Fruit fly (Drosophila melanogaster) whole organism, wandering third instar larva: ENCODE results near the gene lva.
"Not testable (repeated sequence)": the region's sequence is repeated elsewhere in the genome, so short reads cannot be mapped to it uniquely, and the experiment has no call there.

Experiments
- Abd-B ChIP-seq: fragments of >200 bp; optimal IDR thresholded peaks from 2 replicates; lab custom pipeline; 2017; ENCODE audit warnings: missing biosample characterization, missing genetic modification characterization
- CG32264 ChIP-seq: fragments of 200-800 bp; sonication (Bioruptor generic); optimal IDR thresholded peaks from 2 replicates; lab custom pipeline; 2016; ENCODE audit warnings: missing biosample characterization, missing genetic modification characterization
- CG9705 ChIP-seq: fragments of 200-800 bp; sonication (Bioruptor generic); optimal IDR thresholded peaks from 2 replicates; lab custom pipeline; 2018; ENCODE audit warnings: missing biosample characterization, mild to moderate bottlenecking, missing genetic modification characterization
- CrebA ChIP-seq: fragments of 200-800 bp; sonication (Bioruptor generic); optimal IDR thresholded peaks from 2 replicates; lab custom pipeline; 2016; ENCODE audit warnings: missing biosample characterization, mild to moderate bottlenecking, missing genetic modification characterization, borderline replicate concordance
- Dif ChIP-seq: fragments of 200-275, 200-300 bp; sonication (Bioruptor generic); optimal IDR thresholded peaks from 2 replicates; lab custom pipeline; 2018; ENCODE audit warnings: missing biosample characterization, missing genetic modification characterization; ENCODE audit not compliant: partially characterized antibody
- HLH106 ChIP-seq: fragments of 200-800 bp; optimal IDR thresholded peaks from 3 replicates; lab custom pipeline; 2019; ENCODE audit warnings: missing biosample characterization, mild to moderate bottlenecking, missing genetic modification characterization, moderate library complexity
- Hnf4 ChIP-seq: fragments of 200-800 bp; sonication (Bioruptor generic); optimal IDR thresholded peaks from 2 replicates; lab custom pipeline; 2016; ENCODE audit warnings: missing biosample characterization, mild to moderate bottlenecking, missing genetic modification characterization
- Hr83 ChIP-seq: fragments of 200-300 bp; sonication (Bioruptor generic); optimal IDR thresholded peaks from 2 replicates; lab custom pipeline; 2016; ENCODE audit warnings: missing biosample characterization, mild to moderate bottlenecking, missing genetic modification characterization, moderate library complexity; ENCODE audit not compliant: poor library complexity, severe bottlenecking
- Jra ChIP-seq: sonication (Bioruptor generic); optimal IDR thresholded peaks from 2 replicates; lab custom pipeline; 2016; ENCODE audit warnings: missing biosample characterization, missing genetic modification characterization
- Mio ChIP-seq: sonication (Bioruptor generic); optimal IDR thresholded peaks from 2 replicates; lab custom pipeline; 2016; ENCODE audit warnings: missing biosample characterization, missing genetic modification characterization
- Myc ChIP-seq: fragments of >200 bp; optimal IDR thresholded peaks from 2 replicates; lab custom pipeline; 2017
- N ChIP-seq: fragments of >200 bp; optimal IDR thresholded peaks from 2 replicates; lab custom pipeline; 2018; ENCODE audit warnings: missing biosample characterization, missing external identifiers, missing genetic modification characterization
- OdsH ChIP-seq: fragments of 200-800 bp; sonication (Bioruptor generic); optimal IDR thresholded peaks from 2 replicates; lab custom pipeline; 2016; ENCODE audit warnings: missing biosample characterization, mild to moderate bottlenecking, missing genetic modification characterization
- Sp1 ChIP-seq: fragments of 200-800 bp; sonication (Bioruptor generic); optimal IDR thresholded peaks from 3 replicates; lab custom pipeline; 2019; ENCODE audit warnings: missing biosample characterization, mild to moderate bottlenecking, missing genetic modification characterization, moderate library complexity
- Vsx2 ChIP-seq: fragments of 200-300, 225-300 bp; sonication (Bioruptor generic); optimal IDR thresholded peaks from 2 replicates; lab custom pipeline; 2018; ENCODE audit warnings: missing biosample characterization, missing genetic modification characterization; ENCODE audit not compliant: partially characterized antibody
- br ChIP-seq: fragments of 200-800 bp; sonication (Bioruptor generic); optimal IDR thresholded peaks from 2 replicates; lab custom pipeline; 2016; ENCODE audit warnings: missing biosample characterization, missing genetic modification characterization
- brk ChIP-seq: fragments of 200-800 bp; sonication (Bioruptor generic); optimal IDR thresholded peaks from 2 replicates; lab custom pipeline; 2016; ENCODE audit warnings: missing biosample characterization, mild to moderate bottlenecking, missing genetic modification characterization
- dl ChIP-seq, 2 experiments: fragments of 175-275, 200-275 bp in 1 of 2; fragments of 200-275 bp in 1 of 2; sonication (Bioruptor generic); optimal IDR thresholded peaks; lab custom pipeline; 2018; ENCODE audit warnings: mild to moderate bottlenecking in 2 of 2, missing biosample characterization in 2 of 2, missing genetic modification characterization in 2 of 2, moderate library complexity in 2 of 2; ENCODE audit not compliant: partially characterized antibody in 2 of 2, insufficient read depth in 1 of 2
- dmrt93B ChIP-seq: fragments of 200-800 bp; sonication (Bioruptor generic); optimal IDR thresholded peaks from 2 replicates; lab custom pipeline; 2018; ENCODE audit warnings: missing biosample characterization, mild to moderate bottlenecking, missing genetic modification characterization
- dsf ChIP-seq: sonication (Bioruptor generic); optimal IDR thresholded peaks from 2 replicates; lab custom pipeline; 2016; ENCODE audit warnings: missing biosample characterization, missing genetic modification characterization, borderline replicate concordance
- ey ChIP-seq: fragments of 200-800 bp; sonication (Bioruptor generic); optimal IDR thresholded peaks from 2 replicates; lab custom pipeline; 2016; ENCODE audit warnings: missing biosample characterization, missing genetic modification characterization
- foxo ChIP-seq, 2 experiments: fragments of 200-800 bp; sonication (Bioruptor generic); optimal IDR thresholded peaks; 2 replicates in 1 of 2; 3 replicates in 1 of 2; lab custom pipeline; 2016 to 2017; ENCODE audit warnings: missing biosample characterization in 2 of 2, missing genetic modification characterization in 2 of 2
- fru ChIP-seq: fragments of 200-800 bp; sonication (Bioruptor generic); optimal IDR thresholded peaks from 3 replicates; lab custom pipeline; 2016; ENCODE audit warnings: missing biosample characterization, mild to moderate bottlenecking, missing genetic modification characterization
- h ChIP-seq: fragments of 200-800 bp; sonication (Bioruptor generic); optimal IDR thresholded peaks from 3 replicates; lab custom pipeline; 2016; ENCODE audit warnings: missing biosample characterization, mild to moderate bottlenecking, missing genetic modification characterization
- jim ChIP-seq: fragments of 175-275, 200-325 bp; sonication (Bioruptor generic); optimal IDR thresholded peaks from 2 replicates; lab custom pipeline; 2016; ENCODE audit warnings: missing biosample characterization, mild to moderate bottlenecking, missing genetic modification characterization
- pan ChIP-seq: fragments of >200 bp; optimal IDR thresholded peaks from 2 replicates; lab custom pipeline; 2017
- psq ChIP-seq: fragments of 200-800 bp; sonication (Bioruptor generic); optimal IDR thresholded peaks from 3 replicates; lab custom pipeline; 2017; ENCODE audit warnings: missing biosample characterization, mild to moderate bottlenecking, missing genetic modification characterization, moderate library complexity
- rgr ChIP-seq: fragments of 200-800 bp; sonication (Bioruptor generic); optimal IDR thresholded peaks from 3 replicates; lab custom pipeline; 2016; ENCODE audit warnings: missing biosample characterization, mild to moderate bottlenecking, missing genetic modification characterization
- sage ChIP-seq: fragments of 200-800 bp; sonication (Bioruptor generic); optimal IDR thresholded peaks from 2 replicates; lab custom pipeline; 2016; ENCODE audit warnings: missing biosample characterization, mild to moderate bottlenecking, missing genetic modification characterization
- woc ChIP-seq: sonication (Bioruptor generic); optimal IDR thresholded peaks from 2 replicates; lab custom pipeline; 2016; ENCODE audit warnings: missing biosample characterization, mild to moderate bottlenecking, missing genetic modification characterization

The lva gene

dm6 chrX:3948889-3949288 lies 16.2 kb downstream of the lva start, which contains the start of gene Vap33:
Gene Vap33 (plus strand): TSS chrX:3948975.
- TF ChIP-seq Mio (GFP tag; lab: Kevin White, UChicago) = no peak
- no peak for TF ChIP-seq foxo (GFP tag; optimal IDR thresholded peaks at IDR 0.05; lab: Kevin White, UChicago)
- no peak for TF ChIP-seq pan (lab: Kevin White, UChicago)
- TF ChIP-seq Hnf4 (GFP tag; lab: Kevin White, UChicago) = no peak
- TF ChIP-seq OdsH = no peak
- TF ChIP-seq fru (GFP tag; lab: Kevin White, UChicago) = no peak

- not testable (repeated sequence) for TF ChIP-seq N, Vsx2, jim (GFP tag; lab: Kevin White, UChicago)
Observed at dm6 chrX:3944743-3945142, 20.4 kb downstream of the lva start, which contains the start of gene Gem4c. Gene Gem4c (plus strand): TSS chrX:3945043.

- not testable (repeated sequence) for TF ChIP-seq HLH106 (tag; lab: Kevin White, UChicago); dmrt93B (GFP tag; lab: Kevin White, UChicago); Myc (lab: Kevin White, UChicago)
Observed at dm6 chrX:3940547-3940946, 24.6 kb downstream of the lva start, which contains the start of gene Gem4b. Gene Gem4b (plus strand): TSS chrX:3940847.

dm6 chrX:3936174-3936573 lies 29.0 kb downstream of the lva start, which contains the start of the genes CG2938 and Glos:
Gene CG2938 (minus strand): TSS chrX:3936469.
Gene Glos (plus strand): TSS chrX:3936517.
- TF ChIP-seq psq (GFP tag; lab: Kevin White, UChicago) = peak; percentile 64
- TF ChIP-seq h = peak; percentile 9
- no peak for TF ChIP-seq foxo (GFP tag; optimal IDR thresholded peaks at IDR 0.05; lab: Kevin White, UChicago)
- TF ChIP-seq sage (GFP tag; lab: Kevin White, UChicago) = peak; percentile 4
- TF ChIP-seq Hnf4 (GFP tag; lab: Kevin White, UChicago) = peak; percentile 24
- TF ChIP-seq rgr = no peak
- TF ChIP-seq dsf (GFP tag; lab: Kevin White, UChicago) = no peak
- no peak for TF ChIP-seq Abd-B (GFP tag; lab: Kevin White, UChicago)
- no peak for TF ChIP-seq CrebA (GFP tag; lab: Kevin White, UChicago)

- TF ChIP-seq OdsH (peak; percentile 4), Dif (GFP tag; lab: Kevin White, UChicago) (no peak), brk (GFP tag; lab: Kevin White, UChicago) (no peak), Sp1 (peak; percentile 5), h (peak; percentile 30), dmrt93B (GFP tag; lab: Kevin White, UChicago) (no peak), HLH106 (tag; lab: Kevin White, UChicago) (peak; percentile 34), CG32264 (GFP tag; lab: Kevin White, UChicago) (no peak), foxo (GFP tag; optimal IDR thresholded peaks at IDR 0.05; lab: Kevin White, UChicago) (peak in 1 of 2 experiments; percentile 49), rgr (peak; percentile 16), fru (GFP tag; lab: Kevin White, UChicago) (peak; percentile 2), dl (GFP tag; optimal IDR thresholded peaks at IDR 0.05; lab: Kevin White, UChicago; ENCODE audit: insufficient read depth in 1 of 2, partially characterized antibody in 2 of 2) (no peak), psq (GFP tag; lab: Kevin White, UChicago) (peak; percentile 4)
Observed at dm6 chrX:3931669-3932068, 33.5 kb downstream of the lva start.

- TF ChIP-seq dsf (GFP tag; lab: Kevin White, UChicago) (no peak), foxo (GFP tag; optimal IDR thresholded peaks at IDR 0.05; lab: Kevin White, UChicago) (no peak), ey (GFP tag; lab: Kevin White, UChicago) (no peak), Jra (GFP tag; lab: Kevin White, UChicago) (no peak), Sp1 (no peak), Hr83 (no peak), br (GFP tag; lab: Kevin White, UChicago) (no peak), CG9705 (GFP tag; lab: Kevin White, UChicago) (no peak), pan (lab: Kevin White, UChicago) (no peak), CG32264 (GFP tag; lab: Kevin White, UChicago) (no peak), N (GFP tag; lab: Kevin White, UChicago) (no peak), woc (GFP tag; lab: Kevin White, UChicago) (no peak), Vsx2 (GFP tag; lab: Kevin White, UChicago) (no peak), brk (GFP tag; lab: Kevin White, UChicago) (no peak)
Observed at dm6 chrX:3930528-3931251, 34.4 kb downstream of the lva start, which contains the start of gene CG42541. Gene CG42541 (minus strand): TSS chrX:3930578.
